Fruit fly (Drosophila melanogaster) whole organism, embryonic: ENCODE measurements around the gene CG6441.
A peak's percentile ranks its signal among the peaks of the same experiment; 100 is the strongest.

Source experiments
- ATbp ChIP-seq: fragments of 200-800 bp; sonication (Bioruptor generic); optimal IDR thresholded peaks from 2 replicates; lab custom pipeline; 2017; ENCODE audit warnings: missing biosample characterization, mild to moderate bottlenecking, missing genetic modification characterization, missing genetic modification reagents
- BtbVII ChIP-seq: fragments of 200-800 bp; sonication (Bioruptor generic); optimal IDR thresholded peaks from 3 replicates; lab custom pipeline; 2017; ENCODE audit warnings: missing biosample characterization, mild to moderate bottlenecking, missing genetic modification characterization
- CG1024 ChIP-seq: fragments of 200-800 bp; sonication (Bioruptor generic); IDR thresholded peaks from 2 replicates; pipeline ENCODE4 v1.3.6; 2022; ENCODE audit warnings: missing biosample characterization, missing genetic modification characterization
- CG10431 ChIP-seq: fragments of 200-800 bp; sonication (Bioruptor generic); optimal IDR thresholded peaks from 3 replicates; lab custom pipeline; 2018; ENCODE audit warnings: missing biosample characterization, mild to moderate bottlenecking, missing genetic modification characterization
- CG10543 ChIP-seq: fragments of 200-800 bp; sonication (Bioruptor generic); optimal IDR thresholded peaks from 3 replicates; lab custom pipeline; 2017; ENCODE audit warnings: missing biosample characterization, mild to moderate bottlenecking, missing genetic modification characterization, moderate library complexity
- CG11093 ChIP-seq: fragments of 200-800 bp; sonication (Bioruptor generic); IDR thresholded peaks from 3 replicates; pipeline ENCODE4 v1.3.6; 2022; ENCODE audit warnings: missing biosample characterization, missing genetic modification characterization
- CG14965 ChIP-seq: fragments of 200-800 bp; sonication (Bioruptor generic); optimal IDR thresholded peaks from 2 replicates; lab custom pipeline; 2016; ENCODE audit warnings: missing biosample characterization, missing genetic modification characterization, borderline replicate concordance
- CG15696 ChIP-seq: fragments of 200-800 bp; sonication (Bioruptor generic); optimal IDR thresholded peaks from 2 replicates; lab custom pipeline; 2019; ENCODE audit warnings: missing biosample characterization, mild to moderate bottlenecking, missing genetic modification characterization, moderate library complexity
- CG17359 ChIP-seq: fragments of 200-800 bp; sonication (Bioruptor generic); optimal IDR thresholded peaks from 3 replicates; lab custom pipeline; 2018; ENCODE audit warnings: missing biosample characterization, mild to moderate bottlenecking, missing genetic modification characterization, moderate library complexity
- CG17361 ChIP-seq: fragments of 200-800 bp; sonication (Bioruptor generic); IDR thresholded peaks from 3 replicates; pipeline ENCODE4 v1.3.6; 2022; ENCODE audit warnings: missing biosample characterization, missing genetic modification characterization
- CG17912 ChIP-seq: fragments of 200-800 bp; sonication (Bioruptor generic); optimal IDR thresholded peaks from 2 replicates; lab custom pipeline; 2018; ENCODE audit warnings: missing biosample characterization, mild to moderate bottlenecking, missing genetic modification characterization
- CG1792 ChIP-seq: fragments of 200-800 bp; sonication (Bioruptor generic); optimal IDR thresholded peaks from 2 replicates; lab custom pipeline; 2016; ENCODE audit warnings: missing biosample characterization, missing genetic modification characterization
- CG18476 ChIP-seq: fragments of 200-800 bp; sonication (Bioruptor generic); optimal IDR thresholded peaks from 2 replicates; lab custom pipeline; 2016; ENCODE audit warnings: missing biosample characterization, mild to moderate bottlenecking, missing genetic modification characterization
- CG2889 ChIP-seq: fragments of 200-800 bp; sonication (Bioruptor generic); IDR thresholded peaks from 3 replicates; pipeline ENCODE4 v1.3.6; 2022; ENCODE audit warnings: missing biosample characterization, missing genetic modification characterization
- CG30020 ChIP-seq: fragments of 200-800 bp; optimal IDR thresholded peaks from 2 replicates; lab custom pipeline; 2019; ENCODE audit warnings: missing biosample characterization, mild to moderate bottlenecking, missing genetic modification characterization, moderate library complexity
- CG4328 ChIP-seq: fragments of 200-800 bp; sonication (Bioruptor generic); optimal IDR thresholded peaks from 3 replicates; lab custom pipeline; 2017; ENCODE audit warnings: missing biosample characterization, missing genetic modification reagents, missing genetic modification characterization
- CG5953 ChIP-seq: fragments of 200-800 bp; sonication (Bioruptor generic); IDR thresholded peaks from 2 replicates; pipeline ENCODE4 v1.3.6; 2022; ENCODE audit warnings: missing biosample characterization, missing genetic modification characterization
- CG6175 ChIP-seq: fragments of 200-800 bp; sonication (Bioruptor generic); IDR thresholded peaks from 3 replicates; pipeline ENCODE4 v1.3.6; 2022; ENCODE audit warnings: missing biosample characterization, missing genetic modification characterization
- CG7556 ChIP-seq: fragments of 200-800 bp; sonication (Bioruptor generic); optimal IDR thresholded peaks from 2 replicates; lab custom pipeline; 2017; ENCODE audit warnings: missing biosample characterization, mild to moderate bottlenecking, missing genetic modification characterization
- CG7745 ChIP-seq: fragments of 200-800 bp; sonication (Bioruptor generic); optimal IDR thresholded peaks from 2 replicates; lab custom pipeline; 2018; ENCODE audit warnings: missing biosample characterization, mild to moderate bottlenecking, missing genetic modification characterization, moderate library complexity
- CG8765 ChIP-seq: fragments of 200-800 bp; sonication (Bioruptor generic); IDR thresholded peaks from 2 replicates; pipeline ENCODE4 v1.3.6; 2022; ENCODE audit warnings: missing biosample characterization, missing genetic modification characterization
- CG8944 ChIP-seq: fragments of 200-800 bp; sonication (Bioruptor generic); optimal IDR thresholded peaks from 3 replicates; lab custom pipeline; 2016; ENCODE audit warnings: missing biosample characterization, missing genetic modification characterization
- CG9609 ChIP-seq: fragments of 200-800 bp; sonication (Bioruptor generic); optimal IDR thresholded peaks from 3 replicates; lab custom pipeline; 2016; ENCODE audit warnings: missing biosample characterization, missing genetic modification characterization
- Deaf1 ChIP-seq: fragments of 200-800 bp; optimal IDR thresholded peaks from 3 replicates; lab custom pipeline; 2019; ENCODE audit warnings: missing biosample characterization, mild to moderate bottlenecking, missing genetic modification characterization, moderate library complexity
- Dll ChIP-seq: fragments of 200-800 bp; sonication (Bioruptor generic); IDR thresholded peaks from 4 replicates; pipeline ENCODE4 v1.3.6; 2022; ENCODE audit warnings: missing biosample characterization, missing genetic modification characterization; ENCODE audit not compliant: partially characterized antibody
- Hr3 ChIP-seq: fragments of 200-800 bp; sonication (Bioruptor generic); optimal IDR thresholded peaks from 3 replicates; lab custom pipeline; 2016; ENCODE audit warnings: missing biosample characterization, missing genetic modification characterization
- Med ChIP-seq: fragments of 200-800 bp; sonication (Bioruptor generic); peaks from one replicate; lab custom pipeline; 2016; ENCODE audit warnings: missing biosample characterization, missing genetic modification characterization, mild to moderate bottlenecking, inconsistent platforms, moderate library complexity
- Mes4 ChIP-seq: fragments of 200-800 bp; sonication (Bioruptor generic); optimal IDR thresholded peaks from 2 replicates; lab custom pipeline; 2016; ENCODE audit warnings: missing biosample characterization, missing genetic modification characterization
- Mrtf ChIP-seq: fragments of 200-800 bp; sonication (Bioruptor generic); IDR thresholded peaks from 3 replicates; pipeline ENCODE4 v1.3.6; 2022; ENCODE audit warnings: missing biosample characterization, missing genetic modification characterization
- Myb ChIP-seq: fragments of 200-800 bp; sonication (Bioruptor generic); optimal IDR thresholded peaks from 2 replicates; lab custom pipeline; 2016; ENCODE audit warnings: missing biosample characterization, missing genetic modification characterization
- Opbp ChIP-seq: fragments of 200-800 bp; sonication (Bioruptor generic); IDR thresholded peaks from 3 replicates; pipeline ENCODE4 v1.3.6; 2022; ENCODE audit warnings: missing biosample characterization, missing genetic modification characterization; ENCODE audit not compliant: partially characterized antibody
- Sin3A ChIP-seq: fragments of >200 bp; optimal IDR thresholded peaks from 2 replicates; lab custom pipeline; 2018
- ato ChIP-seq: fragments of 200-800 bp; sonication (Bioruptor generic); IDR thresholded peaks from 2 replicates; pipeline ENCODE4 v1.3.6; 2022; ENCODE audit warnings: missing biosample characterization, missing genetic modification characterization; ENCODE audit not compliant: partially characterized antibody
- cg ChIP-seq: fragments of 200-800 bp; sonication (Bioruptor generic); optimal IDR thresholded peaks from 3 replicates; lab custom pipeline; 2019; ENCODE audit warnings: missing biosample characterization, mild to moderate bottlenecking, missing genetic modification characterization, moderate library complexity
- da ChIP-seq: fragments of 200-800 bp; sonication (Bioruptor generic); optimal IDR thresholded peaks from 2 replicates; lab custom pipeline; 2016; ENCODE audit warnings: missing biosample characterization, missing genetic modification characterization
- dmrt99B ChIP-seq: fragments of 200-800 bp; sonication (Bioruptor generic); optimal IDR thresholded peaks from 2 replicates; lab custom pipeline; 2018; ENCODE audit warnings: missing biosample characterization, mild to moderate bottlenecking, missing genetic modification characterization, moderate library complexity
- dysf ChIP-seq: fragments of 200-800 bp; sonication (Bioruptor generic); IDR thresholded peaks from 3 replicates; pipeline ENCODE4 v1.3.6; 2022; ENCODE audit warnings: missing biosample characterization, missing genetic modification characterization
- fu2 ChIP-seq: fragments of 200-800 bp; sonication (Bioruptor generic); optimal IDR thresholded peaks from 2 replicates; lab custom pipeline; 2016; ENCODE audit warnings: missing biosample characterization, missing genetic modification characterization
- gcm2 ChIP-seq: fragments of 200-800 bp; sonication (Bioruptor generic); optimal IDR thresholded peaks from 2 replicates; lab custom pipeline; 2016; ENCODE audit warnings: missing biosample characterization, missing genetic modification characterization
- kay ChIP-seq: fragments of 200-800 bp; sonication (Bioruptor generic); optimal IDR thresholded peaks from 2 replicates; lab custom pipeline; 2016; ENCODE audit warnings: missing biosample characterization, missing genetic modification characterization
- kni ChIP-seq: fragments of 200-800 bp; sonication (Bioruptor generic); optimal IDR thresholded peaks from 3 replicates; lab custom pipeline; 2017; ENCODE audit warnings: mild to moderate bottlenecking, missing biosample characterization, missing genetic modification reagents, missing genetic modification characterization
- lmd ChIP-seq: fragments of 200-800 bp; sonication (Bioruptor generic); IDR thresholded peaks from 2 replicates; pipeline ENCODE4 v1.3.6; 2022; ENCODE audit warnings: missing biosample characterization, missing genetic modification characterization
- mam ChIP-seq: fragments of 200-800 bp; sonication (Bioruptor generic); optimal IDR thresholded peaks from 3 replicates; lab custom pipeline; 2016; ENCODE audit warnings: missing biosample characterization, missing genetic modification characterization
- nerfin-2 ChIP-seq: fragments of 200-800 bp; sonication (Bioruptor generic); IDR thresholded peaks from 2 replicates; pipeline ENCODE4 v1.3.6; 2022; ENCODE audit warnings: missing biosample characterization, missing genetic modification characterization; ENCODE audit not compliant: partially characterized antibody
- onecut ChIP-seq: fragments of 200-800 bp; sonication (Bioruptor generic); IDR thresholded peaks from 2 replicates; pipeline ENCODE4 v1.3.6; 2022; ENCODE audit warnings: missing biosample characterization, missing genetic modification characterization
- sna ChIP-seq: fragments of 200-800 bp; sonication (Bioruptor generic); IDR thresholded peaks from 2 replicates; pipeline ENCODE4 v1.3.6; 2022; ENCODE audit warnings: missing biosample characterization, missing genetic modification characterization; ENCODE audit not compliant: partially characterized antibody
- ssp ChIP-seq: fragments of 200-800 bp; sonication (Bioruptor generic); IDR thresholded peaks from 2 replicates; pipeline ENCODE4 v1.3.6; 2022; ENCODE audit warnings: missing biosample characterization, missing genetic modification characterization
- sug ChIP-seq: fragments of 200-800 bp; optimal IDR thresholded peaks from 2 replicates; lab custom pipeline; 2019; ENCODE audit warnings: missing biosample characterization, mild to moderate bottlenecking, missing genetic modification characterization, moderate library complexity
- tup ChIP-seq: fragments of 200-800 bp; sonication (Bioruptor generic); optimal IDR thresholded peaks from 2 replicates; lab custom pipeline; 2016; ENCODE audit warnings: missing biosample characterization, mild to moderate bottlenecking, missing genetic modification characterization, moderate library complexity

Gene CG6441

DNA sequence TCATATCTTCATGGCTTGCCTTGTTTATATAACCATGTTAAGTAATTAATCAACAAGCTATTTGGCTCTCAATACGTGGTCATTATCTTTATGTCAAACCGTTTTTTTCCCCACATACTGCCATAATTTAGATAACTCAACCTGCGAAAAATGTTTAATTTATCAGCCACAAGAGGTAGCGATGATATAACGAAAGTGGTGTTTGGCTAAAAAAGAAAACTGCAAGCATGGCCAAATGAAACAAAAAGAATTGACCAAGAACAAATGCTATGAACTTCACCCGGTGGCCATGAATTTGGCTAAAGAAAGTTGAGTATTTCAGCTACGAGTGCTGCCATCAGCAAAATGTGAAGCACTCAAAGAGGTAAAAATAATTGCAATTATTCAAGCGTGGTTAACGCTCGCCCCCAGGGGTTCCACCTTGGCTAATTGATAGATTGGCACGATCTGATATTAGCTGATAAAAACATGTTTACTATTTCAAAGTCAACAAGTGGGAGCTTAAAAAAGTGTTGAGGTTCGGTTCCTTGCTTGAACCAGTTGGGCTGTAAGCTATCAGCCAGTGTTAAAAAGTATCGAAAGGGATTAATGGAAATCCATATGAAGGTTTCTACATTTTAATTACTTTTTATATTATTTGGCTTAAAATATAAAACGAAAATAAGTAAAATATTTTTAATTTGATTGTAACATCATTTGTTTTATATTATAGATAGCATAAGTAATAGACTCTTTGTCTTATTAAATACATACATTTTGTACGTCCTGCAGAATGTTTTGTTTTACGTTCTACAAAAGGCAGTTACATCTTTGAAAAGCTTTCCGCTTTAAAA is 37.8 kb upstream of the CG6441 start (continued):
- TF ChIP-seq CG6175 (GFP tag; lab: Robert Waterston, UW) = no peak; the same call in 2 of the 3 replicates
- TF ChIP-seq CG17912 = peak; percentile 88
- TF ChIP-seq Mrtf (GFP tag; lab: Robert Waterston, UW) = peak; percentile 74; the same call in 2 of the 3 replicates
- TF ChIP-seq Sin3A (lab: Kevin White, UChicago) = no peak
- no peak for TF ChIP-seq sna (GFP tag; lab: Robert Waterston, UW)
- no peak for TF ChIP-seq CG8765
- TF ChIP-seq Hr3 (GFP tag; lab: Kevin White, UChicago) = peak; percentile 60
- TF ChIP-seq CG5953 = peak; percentile 68
- TF ChIP-seq kay = peak; percentile 46
- TF ChIP-seq CG7745 (tag; lab: Kevin White, UChicago) = no peak
- TF ChIP-seq CG11093 (GFP tag; lab: Robert Waterston, UW) = peak; percentile 57; the same call in 1 of the 3 replicates
- TF ChIP-seq gcm2 = peak; percentile 71
- TF ChIP-seq Mes4 (GFP tag; lab: Kevin White, UChicago) = peak; percentile 52
- peak; percentile 40 for TF ChIP-seq CG10431
- TF ChIP-seq Deaf1 = no peak
- TF ChIP-seq BtbVII (GFP tag; lab: Kevin White, UChicago) = peak; percentile 61
- peak; percentile 56 for TF ChIP-seq CG7556 (GFP tag; lab: Kevin White, UChicago)
- TF ChIP-seq Dll (GFP tag; lab: Robert Waterston, UW) = no peak
- peak; percentile 22; the same call in 1 of the 2 replicates for TF ChIP-seq lmd (GFP tag; lab: Robert Waterston, UW)
- TF ChIP-seq CG8944 = peak; percentile 78
- peak; percentile 52; the same call in 2 of the 3 replicates for TF ChIP-seq dysf (GFP tag; lab: Robert Waterston, UW)
- TF ChIP-seq Med (GFP tag; lab: Kevin White, UChicago) = peak; percentile 97
- peak; percentile 92 for TF ChIP-seq CG10543 (GFP tag; lab: Kevin White, UChicago)
- TF ChIP-seq CG9609 (GFP tag; lab: Kevin White, UChicago) = peak; percentile 49
- TF ChIP-seq kni = peak; percentile 58
- TF ChIP-seq onecut (GFP tag; lab: Robert Waterston, UW) = peak; percentile 55
- peak; percentile 69 for TF ChIP-seq Myb
- TF ChIP-seq CG18476 (GFP tag; lab: Kevin White, UChicago) = peak; percentile 30
- peak; percentile 58 for TF ChIP-seq CG14965
- TF ChIP-seq dmrt99B = peak; percentile 59
- TF ChIP-seq nerfin-2 (GFP tag; lab: Robert Waterston, UW) = no peak
- peak; percentile 42; the same call in 2 of the 3 replicates for TF ChIP-seq CG17361 (GFP tag; lab: Robert Waterston, UW)
- no peak for TF ChIP-seq ssp
- no peak for TF ChIP-seq cg (GFP tag; lab: Kevin White, UChicago)
- TF ChIP-seq ato (GFP tag; lab: Robert Waterston, UW) = no peak
- peak; percentile 80 for TF ChIP-seq CG17359 (tag; lab: Kevin White, UChicago)
- peak; percentile 75 for TF ChIP-seq mam (GFP tag; lab: Kevin White, UChicago)
- TF ChIP-seq sug = peak; percentile 99
- peak; percentile 87 for TF ChIP-seq ATbp
- peak; percentile 2 for TF ChIP-seq CG15696 (tag; lab: Kevin White, UChicago)
- TF ChIP-seq tup = peak; percentile 70
- TF ChIP-seq CG30020 (tag; lab: Kevin White, UChicago) = no peak
- TF ChIP-seq fu2 (GFP tag; lab: Kevin White, UChicago) = peak; percentile 48
- TF ChIP-seq CG2889 (GFP tag; lab: Robert Waterston, UW) = peak; percentile 47; the same call in 1 of the 3 replicates
- TF ChIP-seq CG1024 (GFP tag; lab: Robert Waterston, UW) = peak; percentile 81
- no peak for TF ChIP-seq Opbp (GFP tag; lab: Robert Waterston, UW)
- peak; percentile 4 for TF ChIP-seq da (GFP tag; lab: Kevin White, UChicago)
- TF ChIP-seq CG4328 (GFP tag; lab: Kevin White, UChicago) = peak; percentile 72
- peak; percentile 80 for TF ChIP-seq CG1792 (GFP tag; lab: Kevin White, UChicago)
